Fruit fly (Drosophila melanogaster): Measurements from ENCODE around the gene Cdep.

dm6 chr3R:4967281-4967680 is 56.9 kb downstream of the Cdep start:
- TF ChIP-seq CG8478 (optimal IDR thresholded peaks at IDR 0.05) (no peak), CTCF (optimal IDR thresholded peaks at IDR 0.05) (no peak)
